Worm (Caenorhabditis elegans): ENCODE data around the gene scav-4.

DNA sequence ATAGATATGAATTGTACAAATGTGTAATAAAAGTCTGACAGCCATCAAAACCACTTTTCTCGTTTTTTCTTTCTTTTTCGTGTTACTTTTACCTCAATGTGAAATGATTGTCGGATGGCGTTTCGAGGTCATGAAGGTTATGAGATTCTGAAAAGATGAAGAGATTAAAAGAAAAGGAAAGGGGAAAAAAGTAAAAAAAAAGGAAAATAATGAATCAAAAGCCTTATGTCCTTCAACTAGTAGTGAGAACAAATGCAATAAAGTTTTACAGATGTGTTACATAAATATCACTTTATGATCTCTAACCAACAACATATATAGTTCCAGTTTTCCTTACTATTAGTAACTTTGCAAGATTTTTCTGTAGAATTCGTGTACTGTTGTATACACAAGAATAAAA lies 40.8 kb upstream of the scav-4 start, which contains the start of gene gmap-3:
- TF ChIP-seq Y48G9A.11 (GFP tag; IDR thresholded peaks at IDR 0.05) (no peak), lsy-2 (tag; optimal IDR thresholded peaks at IDR 0.05) (no peak), F10B5.3 (tag; optimal IDR thresholded peaks at IDR 0.05) (no peak), dpl-1 (GFP tag; optimal IDR thresholded peaks at IDR 0.05) (no peak), fos-1 (tag; optimal IDR thresholded peaks at IDR 0.05) (no peak), pqm-1 (tag; optimal IDR thresholded peaks at IDR 0.05) (no peak), nhr-11 (tag; optimal IDR thresholded peaks at IDR 0.05) (no peak), spr-3 (GFP tag; optimal IDR thresholded peaks at IDR 0.05) (no peak), ztf-11 (tag; optimal IDR thresholded peaks at IDR 0.05) (no peak), mxl-2 (GFP tag; conservative IDR thresholded peaks at IDR 0.05) (no peak), skn-1 (tag; optimal IDR thresholded peaks at IDR 0.05) (no peak), mep-1 (tag; optimal IDR thresholded peaks at IDR 0.05) (no peak), nhr-102 (tag; optimal IDR thresholded peaks at IDR 0.05) (no peak), nhr-6 (tag; optimal IDR thresholded peaks at IDR 0.05) (no peak)

Measured in whole organism, L4 larva.